Fruit fly (Drosophila melanogaster) whole organism, embryonic: Measurements from ENCODE around the gene CG32487.

ENCODE experiments used
- Abd-B ChIP-seq: fragments of 200-800 bp; sonication (Bioruptor generic); optimal IDR thresholded peaks from 2 replicates; lab custom pipeline; 2018; ENCODE audit warnings: missing biosample characterization, mild to moderate bottlenecking, missing genetic modification characterization, moderate library complexity
- B-H1 ChIP-seq: fragments of 200-800 bp; sonication (Bioruptor generic); IDR thresholded peaks from 3 replicates; pipeline ENCODE4 v1.3.6; 2022; ENCODE audit warnings: missing biosample characterization, missing genetic modification characterization
- B-H2 ChIP-seq: fragments of 200-800 bp; sonication (Bioruptor generic); optimal IDR thresholded peaks from 2 replicates; lab custom pipeline; 2018; ENCODE audit warnings: missing biosample characterization, mild to moderate bottlenecking, missing genetic modification characterization
- Blimp-1 ChIP-seq: fragments of 200-800 bp; sonication (Bioruptor generic); optimal IDR thresholded peaks from 3 replicates; lab custom pipeline; 2018; ENCODE audit warnings: missing biosample characterization, missing genetic modification characterization, mild to moderate bottlenecking, moderate library complexity, missing genetic modification reagents
- CG11695 ChIP-seq: fragments of 200-800 bp; sonication (Bioruptor generic); IDR thresholded peaks from 3 replicates; pipeline ENCODE4 v1.3.6; 2022; ENCODE audit warnings: missing biosample characterization, missing genetic modification characterization
- CG12942 ChIP-seq: fragments of 200-800 bp; sonication (Bioruptor generic); optimal IDR thresholded peaks from 3 replicates; lab custom pipeline; 2016; ENCODE audit warnings: missing biosample characterization, missing genetic modification characterization
- CG14710 ChIP-seq: fragments of 200-800 bp; sonication (Bioruptor generic); optimal IDR thresholded peaks from 3 replicates; lab custom pipeline; 2019; ENCODE audit warnings: missing biosample characterization, mild to moderate bottlenecking, missing genetic modification characterization, moderate library complexity
- CG16815 ChIP-seq: fragments of 200-800 bp; sonication (Bioruptor generic); optimal IDR thresholded peaks from 3 replicates; lab custom pipeline; 2017; ENCODE audit warnings: missing biosample characterization, mild to moderate bottlenecking, missing genetic modification characterization
- CG17186 ChIP-seq: fragments of 200-800 bp; sonication (Bioruptor generic); optimal IDR thresholded peaks from 3 replicates; lab custom pipeline; 2017; ENCODE audit warnings: missing biosample characterization, missing genetic modification reagents, missing genetic modification characterization
- CG17361 ChIP-seq: fragments of 200-800 bp; sonication (Bioruptor generic); IDR thresholded peaks from 3 replicates; pipeline ENCODE4 v1.3.6; 2022; ENCODE audit warnings: missing biosample characterization, missing genetic modification characterization
- CG17385 ChIP-seq: fragments of 200-800 bp; sonication (Bioruptor generic); optimal IDR thresholded peaks from 3 replicates; lab custom pipeline; 2018; ENCODE audit warnings: missing biosample characterization, mild to moderate bottlenecking, missing genetic modification characterization
- CG17829 ChIP-seq: fragments of 200-800 bp; optimal IDR thresholded peaks from 2 replicates; lab custom pipeline; 2019; ENCODE audit warnings: missing biosample characterization, mild to moderate bottlenecking, missing genetic modification characterization, moderate library complexity
- CG18262 ChIP-seq: fragments of 200-800 bp; optimal IDR thresholded peaks from 3 replicates; lab custom pipeline; 2019; ENCODE audit warnings: missing biosample characterization, mild to moderate bottlenecking, missing genetic modification characterization, moderate library complexity
- CG2889 ChIP-seq: fragments of 200-800 bp; sonication (Bioruptor generic); IDR thresholded peaks from 3 replicates; pipeline ENCODE4 v1.3.6; 2022; ENCODE audit warnings: missing biosample characterization, missing genetic modification characterization
- CG30403 ChIP-seq: fragments of 200-800 bp; sonication (Bioruptor generic); optimal IDR thresholded peaks from 3 replicates; lab custom pipeline; 2016; ENCODE audit warnings: missing biosample characterization, missing genetic modification characterization
- CG32532 ChIP-seq: fragments of 200-800 bp; sonication (Bioruptor generic); IDR thresholded peaks from 2 replicates; pipeline ENCODE4 v1.3.6; 2022; ENCODE audit warnings: missing biosample characterization, missing genetic modification characterization
- CG4730 ChIP-seq: fragments of 200-800 bp; sonication (Bioruptor generic); IDR thresholded peaks from 2 replicates; pipeline ENCODE4 v1.3.6; 2022; ENCODE audit warnings: missing biosample characterization, missing genetic modification characterization
- CG5180 ChIP-seq: fragments of 200-800 bp; sonication (Bioruptor generic); optimal IDR thresholded peaks from 3 replicates; lab custom pipeline; 2017; ENCODE audit warnings: missing biosample characterization, missing genetic modification characterization, mild to moderate bottlenecking, moderate library complexity, missing genetic modification reagents
- CG6254 ChIP-seq: fragments of 200-800 bp; sonication (Bioruptor generic); optimal IDR thresholded peaks from 3 replicates; lab custom pipeline; 2017; ENCODE audit warnings: mild to moderate bottlenecking, missing biosample characterization, missing genetic modification reagents, missing genetic modification characterization
- CG8924 ChIP-seq: fragments of 200-800 bp; optimal IDR thresholded peaks from 3 replicates; lab custom pipeline; 2019; ENCODE audit warnings: missing biosample characterization, mild to moderate bottlenecking, missing genetic modification characterization, moderate library complexity
- D19A ChIP-seq: fragments of 200-800 bp; optimal IDR thresholded peaks from 3 replicates; lab custom pipeline; 2019; ENCODE audit warnings: missing biosample characterization, mild to moderate bottlenecking, missing genetic modification characterization, moderate library complexity
- Dek ChIP-seq: fragments of 200-800 bp; sonication (Bioruptor generic); optimal IDR thresholded peaks from 3 replicates; lab custom pipeline; 2019; ENCODE audit warnings: missing biosample characterization, mild to moderate bottlenecking, missing genetic modification characterization, moderate library complexity
- Eip74EF ChIP-seq, 2 experiments: fragments of 200-800 bp in 1 of 2; fragments of >200 bp in 1 of 2; sonication (Bioruptor generic) in 1 of 2; optimal IDR thresholded peaks; 2 replicates each; lab custom pipeline; 2017 to 2019; ENCODE audit warnings: missing biosample characterization in 2 of 2, missing genetic modification characterization in 2 of 2, mild to moderate bottlenecking in 1 of 2, moderate library complexity in 1 of 2
- Fer1 ChIP-seq: fragments of 200-800 bp; sonication (Bioruptor generic); optimal IDR thresholded peaks from 2 replicates; lab custom pipeline; 2017; ENCODE audit warnings: missing biosample characterization, mild to moderate bottlenecking, missing genetic modification characterization
- H2.0 ChIP-seq: fragments of 200-800 bp; sonication (Bioruptor generic); IDR thresholded peaks from 2 replicates; pipeline ENCODE4 v1.3.6; 2022; ENCODE audit warnings: missing biosample characterization, missing genetic modification characterization
- HLH3B ChIP-seq: fragments of 200-800 bp; sonication (Bioruptor generic); IDR thresholded peaks from 2 replicates; pipeline ENCODE4 v1.3.6; 2022; ENCODE audit warnings: missing biosample characterization, missing genetic modification characterization
- Hr51 ChIP-seq, 2 experiments: fragments of 200-800 bp; sonication (Bioruptor generic); optimal IDR thresholded peaks; 2 replicates in 1 of 2; 3 replicates in 1 of 2; lab custom pipeline; 2016 to 2018; ENCODE audit warnings: missing biosample characterization in 2 of 2, missing genetic modification characterization in 2 of 2, mild to moderate bottlenecking in 1 of 2, moderate library complexity in 1 of 2
- Lim3 ChIP-seq: fragments of 200-800 bp; sonication (Bioruptor generic); IDR thresholded peaks from 2 replicates; pipeline ENCODE4 v1.3.6; 2022; ENCODE audit warnings: missing biosample characterization, missing genetic modification characterization
- Meics ChIP-seq: fragments of 200-800 bp; sonication (Bioruptor generic); optimal IDR thresholded peaks from 2 replicates; lab custom pipeline; 2017; ENCODE audit warnings: missing biosample characterization, mild to moderate bottlenecking, missing genetic modification characterization
- Nf-YC ChIP-seq: fragments of 200-800 bp; optimal IDR thresholded peaks from 3 replicates; lab custom pipeline; 2019; ENCODE audit warnings: missing biosample characterization, mild to moderate bottlenecking, missing genetic modification characterization, moderate library complexity
- Optix ChIP-seq: fragments of 200-800 bp; sonication (Bioruptor generic); IDR thresholded peaks from 3 replicates; pipeline ENCODE4 v1.3.6; 2022; ENCODE audit warnings: missing biosample characterization, missing genetic modification characterization
- aop ChIP-seq: fragments of 200-800 bp; sonication (Bioruptor generic); IDR thresholded peaks from 2 replicates; pipeline ENCODE4 v1.3.6; 2022; ENCODE audit warnings: missing biosample characterization, missing genetic modification characterization
- ara ChIP-seq: fragments of 200-800 bp; sonication (Bioruptor generic); IDR thresholded peaks from 2 replicates; pipeline ENCODE4 v1.3.6; 2022; ENCODE audit warnings: missing biosample characterization, missing genetic modification characterization
- btn ChIP-seq: fragments of 200-800 bp; sonication (Bioruptor generic); optimal IDR thresholded peaks from 2 replicates; lab custom pipeline; 2016; ENCODE audit warnings: missing biosample characterization, missing genetic modification characterization
- ci ChIP-seq: fragments of 200-800 bp; sonication (Bioruptor generic); IDR thresholded peaks from 3 replicates; pipeline ENCODE4 v1.3.6; 2022; ENCODE audit warnings: missing biosample characterization, missing genetic modification characterization
- cwo ChIP-seq: fragments of 200-800 bp; sonication (Bioruptor generic); optimal IDR thresholded peaks from 3 replicates; lab custom pipeline; 2017; ENCODE audit warnings: missing biosample characterization, missing genetic modification characterization, mild to moderate bottlenecking, moderate library complexity, missing genetic modification reagents
- h ChIP-seq: fragments of >200 bp; optimal IDR thresholded peaks from 2 replicates; lab custom pipeline; 2017
- ind ChIP-seq: fragments of 200-800 bp; sonication (Bioruptor generic); optimal IDR thresholded peaks from 3 replicates; lab custom pipeline; 2016; ENCODE audit warnings: missing biosample characterization, missing genetic modification characterization
- lab ChIP-seq: fragments of 200-800 bp; sonication (Bioruptor generic); optimal IDR thresholded peaks from 3 replicates; lab custom pipeline; 2017; ENCODE audit warnings: missing biosample characterization, missing genetic modification characterization, mild to moderate bottlenecking, moderate library complexity, missing genetic modification reagents
- lov ChIP-seq, 2 experiments: fragments of 200-800 bp in 1 of 2; fragments of >200 bp in 1 of 2; sonication (Bioruptor generic) in 1 of 2; IDR thresholded peaks in 1 of 2; optimal IDR thresholded peaks in 1 of 2; 2 replicates in 1 of 2; 3 replicates in 1 of 2; pipeline versions ENCODE4 v1.3.6 to Lab custom; 2017 to 2022; ENCODE audit warnings: missing biosample characterization in 1 of 2, missing genetic modification characterization in 1 of 2
- mld ChIP-seq: fragments of 200-800 bp; sonication (Bioruptor generic); IDR thresholded peaks from 3 replicates; pipeline ENCODE4 v1.3.6; 2022; ENCODE audit warnings: missing biosample characterization, missing genetic modification characterization; ENCODE audit not compliant: partially characterized antibody
- nmo ChIP-seq: fragments of 200-800 bp; sonication (Bioruptor generic); optimal IDR thresholded peaks from 2 replicates; lab custom pipeline; 2018; ENCODE audit warnings: missing biosample characterization, mild to moderate bottlenecking, missing genetic modification characterization, moderate library complexity
- schlank ChIP-seq: fragments of 200-800 bp; sonication (Bioruptor generic); optimal IDR thresholded peaks from 2 replicates; lab custom pipeline; 2018; ENCODE audit warnings: missing biosample characterization, mild to moderate bottlenecking, missing genetic modification characterization
- seq ChIP-seq: fragments of 200-800 bp; sonication (Bioruptor generic); IDR thresholded peaks from 2 replicates; pipeline ENCODE4 v1.3.6; 2022; ENCODE audit warnings: missing biosample characterization, missing genetic modification characterization
- sisA ChIP-seq: fragments of 200-800 bp; sonication (Bioruptor generic); IDR thresholded peaks from 2 replicates; pipeline ENCODE4 v1.3.6; 2022; ENCODE audit warnings: missing biosample characterization, missing genetic modification characterization
- tgo ChIP-seq: fragments of 200-800 bp; sonication (Bioruptor generic); IDR thresholded peaks from 3 replicates; pipeline ENCODE4 v1.3.6; 2022; ENCODE audit warnings: missing biosample characterization, missing genetic modification characterization
- trem ChIP-seq: fragments of 200-800 bp; optimal IDR thresholded peaks from 3 replicates; lab custom pipeline; 2019; ENCODE audit warnings: missing biosample characterization, mild to moderate bottlenecking, missing genetic modification characterization, moderate library complexity
- unpg ChIP-seq: fragments of 200-800 bp; sonication (Bioruptor generic); optimal IDR thresholded peaks from 3 replicates; lab custom pipeline; 2018; ENCODE audit warnings: missing biosample characterization, mild to moderate bottlenecking, missing genetic modification characterization, moderate library complexity
- wor ChIP-seq: fragments of 200-800 bp; sonication (Bioruptor generic); IDR thresholded peaks from 2 replicates; pipeline ENCODE4 v1.3.6; 2022; ENCODE audit warnings: missing biosample characterization, missing genetic modification characterization

The CG32487 gene

DNA sequence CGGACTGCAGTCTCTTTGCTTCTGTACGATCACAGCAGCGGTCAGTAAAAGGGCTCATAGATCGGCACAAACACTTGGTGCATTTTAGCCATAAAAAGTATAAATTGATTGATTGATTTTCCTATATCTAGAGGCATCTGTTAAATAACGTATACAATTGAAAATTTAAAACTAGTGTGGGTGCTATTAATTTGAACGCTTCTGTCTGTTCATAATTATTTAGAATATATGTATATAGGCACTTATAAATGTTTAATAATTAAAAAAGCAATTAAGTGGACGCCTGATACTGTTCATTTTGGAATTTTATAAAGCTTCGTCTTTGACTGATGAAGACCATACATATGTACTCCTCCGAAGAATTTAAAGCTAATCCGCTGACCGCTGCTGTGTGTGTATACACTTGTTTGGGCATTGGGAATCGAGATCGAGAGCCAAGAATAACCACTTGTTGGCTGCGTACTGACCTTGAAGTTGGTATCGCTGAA, 28.2 kb upstream of the CG32487 start (continued):
- TF ChIP-seq B-H2 (GFP tag; lab: Kevin White, UChicago) = no peak
- TF ChIP-seq CG8924 (tag; lab: Kevin White, UChicago) = peak; percentile 52
- TF ChIP-seq seq (GFP tag; lab: Robert Waterston, UW) = peak; percentile 22; the same call in 1 of the 2 replicates
- TF ChIP-seq CG18262 (tag; lab: Kevin White, UChicago) = peak; percentile 58
- peak; percentile 33; the same call in 1 of the 2 replicates for TF ChIP-seq HLH3B (GFP tag; lab: Robert Waterston, UW)
- TF ChIP-seq CG17186 (GFP tag; lab: Kevin White, UChicago) = no peak
- peak; percentile 38 for TF ChIP-seq Blimp-1 (GFP tag; lab: Kevin White, UChicago)
- peak; percentile 33; the same call in 1 of the 3 replicates for TF ChIP-seq CG11695
- TF ChIP-seq lov (optimal IDR thresholded peaks at IDR 0.05; lab: Kevin White, UChicago) = no peak
- no peak for TF ChIP-seq lov (GFP tag; IDR thresholded peaks at IDR 0.05; lab: Robert Waterston, UW)
- TF ChIP-seq Meics (GFP tag; lab: Kevin White, UChicago) = peak; percentile 37
- TF ChIP-seq Hr51 (GFP tag; optimal IDR thresholded peaks at IDR 0.05; lab: Kevin White, UChicago) = peak in 1 of 2 experiments; percentile 69
- no peak for TF ChIP-seq wor (GFP tag; lab: Robert Waterston, UW)
- TF ChIP-seq aop (GFP tag; lab: Robert Waterston, UW) = no peak
- TF ChIP-seq cwo (GFP tag; lab: Kevin White, UChicago) = peak; percentile 20
- no peak for TF ChIP-seq CG5180
- peak; percentile 6 for TF ChIP-seq CG16815
- peak; percentile 50 for TF ChIP-seq ind (GFP tag; lab: Kevin White, UChicago)
- no peak for TF ChIP-seq H2.0
- TF ChIP-seq CG30403 = peak; percentile 27
- no peak for TF ChIP-seq CG2889 (GFP tag; lab: Robert Waterston, UW)
- TF ChIP-seq h (lab: Kevin White, UChicago) = no peak
- peak; percentile 21 for TF ChIP-seq CG17829 (tag; lab: Kevin White, UChicago)
- peak; percentile 34 for TF ChIP-seq Fer1
- peak; percentile 52; the same call in 1 of the 2 replicates for TF ChIP-seq CG32532 (GFP tag; lab: Robert Waterston, UW)
- no peak for TF ChIP-seq ci (GFP tag; lab: Robert Waterston, UW)
- TF ChIP-seq schlank (tag; lab: Kevin White, UChicago) = no peak
- TF ChIP-seq mld = no peak
- TF ChIP-seq btn (GFP tag; lab: Kevin White, UChicago) = no peak
- no peak for TF ChIP-seq Lim3
- peak; percentile 43 for TF ChIP-seq unpg
- peak; percentile 41 for TF ChIP-seq lab
- peak; percentile 44 for TF ChIP-seq CG17385 (GFP tag; lab: Kevin White, UChicago)
- no peak for TF ChIP-seq B-H1 (GFP tag; lab: Robert Waterston, UW)
- peak; percentile 39; the same call in 2 of the 3 replicates for TF ChIP-seq tgo (GFP tag; lab: Robert Waterston, UW)
- peak; percentile 38 for TF ChIP-seq trem (tag; lab: Kevin White, UChicago)
- peak; percentile 25 for TF ChIP-seq CG14710 (tag; lab: Kevin White, UChicago)
- TF ChIP-seq D19A (tag; lab: Kevin White, UChicago) = peak; percentile 31
- peak; percentile 13 for TF ChIP-seq Nf-YC (tag; lab: Kevin White, UChicago)
- TF ChIP-seq Dek (tag; lab: Kevin White, UChicago) = peak; percentile 7
- TF ChIP-seq CG17361 (GFP tag; lab: Robert Waterston, UW) = 0 out of 3 replicates have a peak, but pooled peaks have one; percentile 47
- no peak for TF ChIP-seq CG4730 (GFP tag; lab: Robert Waterston, UW)
- no peak for TF ChIP-seq Optix (GFP tag; lab: Robert Waterston, UW)
- 0 out of 2 replicates have a peak, but pooled peaks have one; percentile 20 for TF ChIP-seq sisA (GFP tag; lab: Robert Waterston, UW)
- peak; percentile 48 for TF ChIP-seq nmo (GFP tag; lab: Kevin White, UChicago)
- no peak for TF ChIP-seq ara (GFP tag; lab: Robert Waterston, UW)
- peak; percentile 24 for TF ChIP-seq CG6254 (GFP tag; lab: Kevin White, UChicago)
- peak in 1 of 2 experiments; percentile 47 for TF ChIP-seq Eip74EF (GFP tag; optimal IDR thresholded peaks at IDR 0.05; lab: Kevin White, UChicago)
- TF ChIP-seq CG12942 = peak; percentile 34
- peak; percentile 36 for TF ChIP-seq Abd-B (GFP tag; lab: Kevin White, UChicago)
